Worm (Caenorhabditis elegans): Measurements from ENCODE around the gene C07B5.8.

C07B5.8 gene

ce11 chrX:9550519-9550918 lies 14.0 kb upstream of the C07B5.8 start:
- TF ChIP-seq unc-62 (GFP tag; optimal IDR thresholded peaks at IDR 0.05) (no peak), nhr-237 (tag; optimal IDR thresholded peaks at IDR 0.05) (no peak), nhr-11 (tag; optimal IDR thresholded peaks at IDR 0.05) (no peak), fos-1 (tag; optimal IDR thresholded peaks at IDR 0.05) (peak; percentile 72), sma-9 (GFP tag; optimal IDR thresholded peaks at IDR 0.05) (peak; percentile 21), sma-9 (tag; optimal IDR thresholded peaks at IDR 0.05) (no peak), nhr-77 (tag; optimal IDR thresholded peaks at IDR 0.05) (no peak), lsy-2 (tag; optimal IDR thresholded peaks at IDR 0.05) (no peak), snpc-4 (tag; optimal IDR thresholded peaks at IDR 0.05) (no peak), ZK546.5 (tag; optimal IDR thresholded peaks at IDR 0.05) (no peak), Y55F3AM.14 (GFP tag; optimal IDR thresholded peaks at IDR 0.05) (no peak)

DNA sequence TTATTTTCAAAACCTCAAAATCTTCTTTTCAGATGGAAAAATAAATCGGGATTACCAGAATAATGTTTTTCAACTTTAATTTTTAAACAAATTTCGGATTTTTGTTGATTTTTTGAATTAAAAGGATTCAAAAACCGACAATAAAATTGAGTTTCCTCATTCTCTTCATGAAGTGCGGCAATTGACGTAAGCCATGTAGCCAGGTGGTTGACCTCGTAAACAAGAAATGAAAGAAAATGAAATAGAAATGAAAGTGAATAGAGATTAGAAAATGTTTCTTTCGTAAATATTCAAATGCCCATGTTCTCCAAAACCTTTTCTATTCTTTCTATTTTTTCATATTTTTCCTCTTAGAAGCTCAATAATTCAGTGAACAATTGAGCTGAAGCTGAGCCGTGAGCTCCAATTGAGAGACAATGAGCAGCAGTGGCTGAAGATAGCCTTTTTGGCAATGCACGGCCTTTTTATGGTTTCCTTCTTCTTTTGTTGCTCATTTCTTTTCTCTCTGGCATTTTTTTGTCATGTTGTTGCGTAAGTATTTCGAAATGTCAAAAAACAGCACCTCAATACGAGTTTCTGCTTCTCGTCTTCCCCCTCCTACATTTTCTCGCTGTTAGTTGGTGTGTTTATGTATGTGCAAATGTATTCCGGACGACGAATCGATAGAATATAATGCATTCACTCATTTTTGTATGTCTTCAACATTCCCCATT lies 13.2 kb upstream of the C07B5.8 start:
- TF ChIP-seq C34F6.9 (tag; optimal IDR thresholded peaks at IDR 0.05) (no peak), unc-55 (GFP tag; optimal IDR thresholded peaks at IDR 0.05) (peak; percentile 43), nhr-129 (tag; optimal IDR thresholded peaks at IDR 0.05) (peak; percentile 16), peb-1 (tag; optimal IDR thresholded peaks at IDR 0.05) (no peak), blmp-1 (tag; optimal IDR thresholded peaks at IDR 0.05; ENCODE audit: insufficient read depth) (peak; percentile 42), nhr-25 (tag; optimal IDR thresholded peaks at IDR 0.05) (peak; percentile 57), Y55F3AM.14 (GFP tag; optimal IDR thresholded peaks at IDR 0.05) (peak; percentile 22)

- TF ChIP-seq blmp-1 (tag; optimal IDR thresholded peaks at IDR 0.05; ENCODE audit: insufficient read depth) = peak; percentile 98
- TF ChIP-seq sem-4 (tag; optimal IDR thresholded peaks at IDR 0.05) = no peak
- TF ChIP-seq ZK546.5 (tag; optimal IDR thresholded peaks at IDR 0.05) = no peak
- TF ChIP-seq nhr-12 (tag; optimal IDR thresholded peaks at IDR 0.05) = no peak
- no peak for TF ChIP-seq C34F6.9 (tag; optimal IDR thresholded peaks at IDR 0.05)
- TF ChIP-seq egl-27 (tag; optimal IDR thresholded peaks at IDR 0.05) = peak; percentile 74
- no peak for TF ChIP-seq nhr-77 (tag; optimal IDR thresholded peaks at IDR 0.05)
- peak; percentile 49 for TF ChIP-seq nhr-129 (tag; optimal IDR thresholded peaks at IDR 0.05)
- TF ChIP-seq F13H6.1 (tag; optimal IDR thresholded peaks at IDR 0.05) = peak; percentile 12
- peak; percentile 52 for TF ChIP-seq nhr-6 (tag; optimal IDR thresholded peaks at IDR 0.05)
- peak in 1 of 2 experiments; percentile 16 for TF ChIP-seq mdl-1 (tag; optimal IDR thresholded peaks at IDR 0.05)
- peak; percentile 74 for TF ChIP-seq sma-9 (GFP tag; optimal IDR thresholded peaks at IDR 0.05)
- TF ChIP-seq sma-9 (tag; optimal IDR thresholded peaks at IDR 0.05) = no peak
- peak; percentile 53 for TF ChIP-seq nhr-21 (tag; optimal IDR thresholded peaks at IDR 0.05)
- peak; percentile 40 for TF ChIP-seq fos-1 (tag; optimal IDR thresholded peaks at IDR 0.05)
- TF ChIP-seq nhr-25 (tag; optimal IDR thresholded peaks at IDR 0.05) = peak; percentile 96
- TF ChIP-seq crh-2 (tag; optimal IDR thresholded peaks at IDR 0.05) = peak; percentile 67
- peak; percentile 1 for TF ChIP-seq lin-13 (GFP tag; optimal IDR thresholded peaks at IDR 0.05)
- peak; percentile 79 for TF ChIP-seq sma-3 (GFP tag; optimal IDR thresholded peaks at IDR 0.05)
- peak; percentile 31 for TF ChIP-seq gmeb-1 (tag; optimal IDR thresholded peaks at IDR 0.05)
- TF ChIP-seq unc-55 (GFP tag; optimal IDR thresholded peaks at IDR 0.05) = no peak
- peak; percentile 86 for TF ChIP-seq ceh-16 (tag; optimal IDR thresholded peaks at IDR 0.05)
- peak in 1 of 2 experiments; percentile 24 for TF ChIP-seq lsy-2 (tag; optimal IDR thresholded peaks at IDR 0.05)
Measured at ce11 chrX:9548890-9549289, 12.3 kb upstream of the C07B5.8 start.

DNA sequence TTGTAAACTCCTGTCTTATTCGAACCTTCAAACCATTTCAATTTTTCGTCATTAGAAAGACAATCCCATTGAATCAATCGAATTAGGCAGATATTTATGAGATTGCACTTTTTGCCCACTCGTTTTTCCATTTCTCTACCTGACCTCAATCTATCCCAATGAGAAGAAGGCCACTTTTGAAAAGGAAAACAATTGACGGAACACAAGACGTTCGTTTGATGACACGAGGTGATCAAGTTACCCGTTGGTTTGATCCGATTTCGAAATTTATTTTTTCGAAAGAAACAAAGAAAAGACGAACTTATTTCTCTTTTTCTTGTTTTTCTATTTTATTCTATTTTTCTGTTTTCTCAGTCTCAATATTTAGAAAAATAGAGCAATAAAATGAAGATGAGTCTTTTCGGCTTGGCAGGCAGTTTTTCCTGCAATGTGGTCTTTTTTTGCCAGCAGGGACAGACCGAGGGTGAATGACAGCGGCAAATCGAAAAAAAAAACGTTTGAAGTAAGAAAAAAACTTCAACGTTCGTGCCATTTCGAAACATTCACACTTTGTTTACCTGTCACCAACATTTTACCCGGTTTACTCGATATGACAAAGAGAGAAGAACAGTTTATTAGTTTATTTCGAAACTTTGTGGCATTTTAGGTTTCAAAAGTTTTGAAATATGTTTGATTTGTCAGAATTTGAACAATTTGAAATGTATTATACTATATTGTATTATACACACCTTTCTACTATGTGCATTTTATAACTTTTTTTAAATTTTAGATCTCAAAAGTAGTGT lies 11.6 kb upstream of the C07B5.8 start:
- TF ChIP-seq Y55F3AM.14 (GFP tag; optimal IDR thresholded peaks at IDR 0.05) (no peak), nhr-11 (tag; optimal IDR thresholded peaks at IDR 0.05) (no peak), lsy-2 (tag; optimal IDR thresholded peaks at IDR 0.05) (no peak), snpc-4 (tag; optimal IDR thresholded peaks at IDR 0.05) (no peak), lin-11 (tag; optimal IDR thresholded peaks at IDR 0.05) (no peak), dmd-4 (tag; optimal IDR thresholded peaks at IDR 0.05) (no peak), elt-1 (tag; optimal IDR thresholded peaks at IDR 0.05) (no peak), nhr-12 (tag; optimal IDR thresholded peaks at IDR 0.05) (no peak), alr-1 (tag; optimal IDR thresholded peaks at IDR 0.05) (no peak), fos-1 (tag; optimal IDR thresholded peaks at IDR 0.05) (no peak), ZK546.5 (tag; optimal IDR thresholded peaks at IDR 0.05) (no peak), R02D3.7 (tag; optimal IDR thresholded peaks at IDR 0.05) (no peak), F13H6.1 (tag; optimal IDR thresholded peaks at IDR 0.05) (no peak), nhr-10 (tag; optimal IDR thresholded peaks at IDR 0.05) (no peak), aly-2 (tag; optimal IDR thresholded peaks at IDR 0.05) (no peak), mdl-1 (tag; optimal IDR thresholded peaks at IDR 0.05) (no peak), ceh-16 (tag; optimal IDR thresholded peaks at IDR 0.05) (no peak), sma-9 (GFP tag; optimal IDR thresholded peaks at IDR 0.05) (no peak), sma-9 (tag; optimal IDR thresholded peaks at IDR 0.05) (no peak), nhr-129 (tag; optimal IDR thresholded peaks at IDR 0.05) (no peak), egl-27 (tag; optimal IDR thresholded peaks at IDR 0.05) (peak; percentile 6), blmp-1 (tag; optimal IDR thresholded peaks at IDR 0.05; ENCODE audit: insufficient read depth) (peak; percentile 61), unc-39 (tag; optimal IDR thresholded peaks at IDR 0.05) (no peak), nhr-6 (tag; optimal IDR thresholded peaks at IDR 0.05) (no peak), sma-3 (GFP tag; optimal IDR thresholded peaks at IDR 0.05) (peak; percentile 27), peb-1 (tag; optimal IDR thresholded peaks at IDR 0.05) (no peak), mab-5 (tag; optimal IDR thresholded peaks at IDR 0.05) (no peak), nhr-21 (tag; optimal IDR thresholded peaks at IDR 0.05) (no peak), sem-4 (tag; optimal IDR thresholded peaks at IDR 0.05) (peak; percentile 7), ama-1 (optimal IDR thresholded peaks at IDR 0.05) (no peak), zag-1 (tag; optimal IDR thresholded peaks at IDR 0.05) (no peak), nhr-77 (tag; optimal IDR thresholded peaks at IDR 0.05) (no peak), unc-62 (GFP tag; optimal IDR thresholded peaks at IDR 0.05) (no peak), unc-55 (GFP tag; optimal IDR thresholded peaks at IDR 0.05) (no peak), lin-13 (GFP tag; optimal IDR thresholded peaks at IDR 0.05) (no peak)

Measured in whole organism, L2 larva.